Fruit fly (Drosophila melanogaster) whole organism, embryonic: Measurements from ENCODE around the gene Alg11.

Experiments
- Atf3 ChIP-seq: fragments of 200-800 bp; sonication (Bioruptor generic); optimal IDR thresholded peaks from 3 replicates; lab custom pipeline; 2016; ENCODE audit warnings: missing biosample characterization, missing genetic modification characterization
- B-H1 ChIP-seq: fragments of 200-800 bp; sonication (Bioruptor generic); IDR thresholded peaks from 3 replicates; pipeline ENCODE4 v1.3.6; 2022; ENCODE audit warnings: missing biosample characterization, missing genetic modification characterization
- CG10543 ChIP-seq: fragments of 200-800 bp; sonication (Bioruptor generic); optimal IDR thresholded peaks from 3 replicates; lab custom pipeline; 2017; ENCODE audit warnings: missing biosample characterization, mild to moderate bottlenecking, missing genetic modification characterization, moderate library complexity
- CG11085 ChIP-seq: fragments of 200-800 bp; sonication (Bioruptor generic); IDR thresholded peaks from 2 replicates; pipeline ENCODE4 v1.3.6; 2022; ENCODE audit warnings: missing biosample characterization, missing genetic modification characterization
- CG11695 ChIP-seq: fragments of 200-800 bp; sonication (Bioruptor generic); IDR thresholded peaks from 3 replicates; pipeline ENCODE4 v1.3.6; 2022; ENCODE audit warnings: missing biosample characterization, missing genetic modification characterization
- CG11723 ChIP-seq: fragments of 200-800 bp; sonication (Bioruptor generic); optimal IDR thresholded peaks from 2 replicates; lab custom pipeline; 2017; ENCODE audit warnings: missing biosample characterization, mild to moderate bottlenecking, missing genetic modification characterization
- CG12236 ChIP-seq: fragments of 200-800 bp; sonication (Bioruptor generic); optimal IDR thresholded peaks from 2 replicates; lab custom pipeline; 2016; ENCODE audit warnings: missing biosample characterization, missing genetic modification characterization
- CG13287 ChIP-seq: fragments of 200-800 bp; sonication (Bioruptor generic); IDR thresholded peaks from 2 replicates; pipeline ENCODE4 v1.3.6; 2022; ENCODE audit warnings: missing biosample characterization, missing genetic modification characterization; ENCODE audit not compliant: partially characterized antibody
- CG14710 ChIP-seq: fragments of 200-800 bp; sonication (Bioruptor generic); optimal IDR thresholded peaks from 3 replicates; lab custom pipeline; 2019; ENCODE audit warnings: missing biosample characterization, mild to moderate bottlenecking, missing genetic modification characterization, moderate library complexity
- CG14965 ChIP-seq: fragments of 200-800 bp; sonication (Bioruptor generic); optimal IDR thresholded peaks from 2 replicates; lab custom pipeline; 2016; ENCODE audit warnings: missing biosample characterization, missing genetic modification characterization, borderline replicate concordance
- CG15514 ChIP-seq: fragments of 200-800 bp; sonication (Bioruptor generic); optimal IDR thresholded peaks from 3 replicates; lab custom pipeline; 2017; ENCODE audit warnings: missing biosample characterization, missing genetic modification characterization, mild to moderate bottlenecking, moderate library complexity, missing genetic modification reagents
- CG1832 ChIP-seq: fragments of 200-800 bp; sonication (Bioruptor generic); optimal IDR thresholded peaks from 2 replicates; lab custom pipeline; 2017; ENCODE audit warnings: missing biosample characterization, mild to moderate bottlenecking, missing genetic modification characterization, inconsistent platforms
- CG31224 ChIP-seq: fragments of 200-800 bp; sonication (Bioruptor generic); IDR thresholded peaks from 2 replicates; pipeline ENCODE4 v1.3.6; 2022; ENCODE audit warnings: missing biosample characterization, missing genetic modification characterization
- CG3726 ChIP-seq: fragments of 200-800 bp; sonication (Bioruptor generic); IDR thresholded peaks from 3 replicates; pipeline ENCODE4, ENCODE4 v1.3.6; 2022; ENCODE audit warnings: missing biosample characterization, missing genetic modification characterization
- CG6689 ChIP-seq: fragments of 200-800 bp; sonication (Bioruptor generic); IDR thresholded peaks from 2 replicates; pipeline ENCODE4 v1.3.6; 2022; ENCODE audit warnings: missing biosample characterization, missing genetic modification characterization
- CG6765 ChIP-seq: fragments of 200-800 bp; sonication (Bioruptor generic); optimal IDR thresholded peaks from 3 replicates; lab custom pipeline; 2017; ENCODE audit warnings: missing biosample characterization, mild to moderate bottlenecking, missing genetic modification characterization
- CG7928 ChIP-seq: fragments of 200-800 bp; sonication (Bioruptor generic); optimal IDR thresholded peaks from 2 replicates; lab custom pipeline; 2017; ENCODE audit warnings: missing biosample characterization, mild to moderate bottlenecking, missing genetic modification characterization
- CG8924 ChIP-seq: fragments of 200-800 bp; optimal IDR thresholded peaks from 3 replicates; lab custom pipeline; 2019; ENCODE audit warnings: missing biosample characterization, mild to moderate bottlenecking, missing genetic modification characterization, moderate library complexity
- CG9797 ChIP-seq: fragments of 200-800 bp; sonication (Bioruptor generic); optimal IDR thresholded peaks from 3 replicates; lab custom pipeline; 2018; ENCODE audit warnings: missing biosample characterization, mild to moderate bottlenecking, missing genetic modification characterization
- ERR ChIP-seq: fragments of 200-800 bp; sonication (Bioruptor generic); optimal IDR thresholded peaks from 2 replicates; lab custom pipeline; 2016; ENCODE audit warnings: missing biosample characterization, missing genetic modification characterization
- Fer2 ChIP-seq: fragments of 200-800 bp; sonication (Bioruptor generic); optimal IDR thresholded peaks from 2 replicates; lab custom pipeline; 2018; ENCODE audit warnings: missing biosample characterization, mild to moderate bottlenecking, missing genetic modification characterization, moderate library complexity
- HmgD ChIP-seq: fragments of 200-800 bp; sonication (Bioruptor generic); optimal IDR thresholded peaks from 3 replicates; lab custom pipeline; 2016; ENCODE audit warnings: missing biosample characterization, missing genetic modification characterization
- Hr78 ChIP-seq, 2 experiments: fragments of 200-800 bp in 1 of 2; fragments of >200 bp in 1 of 2; sonication (Bioruptor generic) in 1 of 2; optimal IDR thresholded peaks; 2 replicates each; lab custom pipeline; 2017 to 2019; ENCODE audit warnings: missing biosample characterization in 2 of 2, missing genetic modification characterization in 2 of 2, mild to moderate bottlenecking in 1 of 2, moderate library complexity in 1 of 2
- Mes4 ChIP-seq: fragments of 200-800 bp; sonication (Bioruptor generic); optimal IDR thresholded peaks from 2 replicates; lab custom pipeline; 2016; ENCODE audit warnings: missing biosample characterization, missing genetic modification characterization
- Mrtf ChIP-seq: fragments of 200-800 bp; sonication (Bioruptor generic); IDR thresholded peaks from 3 replicates; pipeline ENCODE4 v1.3.6; 2022; ENCODE audit warnings: missing biosample characterization, missing genetic modification characterization
- Sin3A ChIP-seq: fragments of >200 bp; optimal IDR thresholded peaks from 2 replicates; lab custom pipeline; 2018
- Six4 ChIP-seq: fragments of 200-800 bp; sonication (Bioruptor generic); optimal IDR thresholded peaks from 2 replicates; lab custom pipeline; 2016; ENCODE audit warnings: missing biosample characterization, missing genetic modification characterization
- ara ChIP-seq: fragments of 200-800 bp; sonication (Bioruptor generic); IDR thresholded peaks from 2 replicates; pipeline ENCODE4 v1.3.6; 2022; ENCODE audit warnings: missing biosample characterization, missing genetic modification characterization
- ase ChIP-seq: fragments of 200-800 bp; sonication (Bioruptor generic); IDR thresholded peaks from 3 replicates; pipeline ENCODE4 v1.3.6; 2022; ENCODE audit warnings: missing biosample characterization, missing genetic modification characterization
- ash1 ChIP-seq: fragments of 200-800 bp; sonication (Bioruptor generic); optimal IDR thresholded peaks from 2 replicates; lab custom pipeline; 2018; ENCODE audit warnings: missing biosample characterization, mild to moderate bottlenecking, missing genetic modification characterization
- ato ChIP-seq: fragments of 200-800 bp; sonication (Bioruptor generic); IDR thresholded peaks from 2 replicates; pipeline ENCODE4 v1.3.6; 2022; ENCODE audit warnings: missing biosample characterization, missing genetic modification characterization; ENCODE audit not compliant: partially characterized antibody
- cwo ChIP-seq: fragments of 200-800 bp; sonication (Bioruptor generic); optimal IDR thresholded peaks from 3 replicates; lab custom pipeline; 2017; ENCODE audit warnings: missing biosample characterization, missing genetic modification characterization, mild to moderate bottlenecking, moderate library complexity, missing genetic modification reagents
- dati ChIP-seq: fragments of 200-800 bp; sonication (Bioruptor generic); IDR thresholded peaks from 2 replicates; pipeline ENCODE4 v1.3.6; 2022; ENCODE audit warnings: missing biosample characterization, missing genetic modification characterization
- dm ChIP-seq: fragments of 200-800 bp; sonication (Bioruptor generic); optimal IDR thresholded peaks from 3 replicates; lab custom pipeline; 2016; ENCODE audit warnings: missing biosample characterization, missing genetic modification characterization
- h ChIP-seq: fragments of >200 bp; optimal IDR thresholded peaks from 2 replicates; lab custom pipeline; 2017
- inv ChIP-seq: fragments of 200-800 bp; sonication (Bioruptor generic); IDR thresholded peaks from 2 replicates; pipeline ENCODE4 v1.3.6; 2022; ENCODE audit warnings: missing biosample characterization, missing genetic modification characterization; ENCODE audit not compliant: partially characterized antibody
- lab ChIP-seq: fragments of 200-800 bp; sonication (Bioruptor generic); optimal IDR thresholded peaks from 3 replicates; lab custom pipeline; 2017; ENCODE audit warnings: missing biosample characterization, missing genetic modification characterization, mild to moderate bottlenecking, moderate library complexity, missing genetic modification reagents
- lmd ChIP-seq: fragments of 200-800 bp; sonication (Bioruptor generic); IDR thresholded peaks from 2 replicates; pipeline ENCODE4 v1.3.6; 2022; ENCODE audit warnings: missing biosample characterization, missing genetic modification characterization
- nerfin-2 ChIP-seq: fragments of 200-800 bp; sonication (Bioruptor generic); IDR thresholded peaks from 2 replicates; pipeline ENCODE4 v1.3.6; 2022; ENCODE audit warnings: missing biosample characterization, missing genetic modification characterization; ENCODE audit not compliant: partially characterized antibody
- otp ChIP-seq: fragments of 200-800 bp; sonication (Bioruptor generic); IDR thresholded peaks from 3 replicates; pipeline ENCODE4, ENCODE4 v1.3.6; 2022; ENCODE audit warnings: missing biosample characterization, missing genetic modification characterization
- pan ChIP-seq, 4 experiments: fragments of >200 bp in 3 of 4; fragments of 200-800 bp in 1 of 4; sonication (Bioruptor generic) in 1 of 4; optimal IDR thresholded peaks in 3 of 4; IDR thresholded peaks in 1 of 4; 2 replicates each; pipeline versions ENCODE4 v1.3.6 to Lab custom; 2017 to 2022; ENCODE audit warnings: missing biosample characterization in 2 of 4, missing genetic modification characterization in 2 of 4, mixed read lengths in 1 of 4
- rib ChIP-seq: fragments of 200-800 bp; sonication (Bioruptor generic); IDR thresholded peaks from 2 replicates; pipeline ENCODE4 v1.3.6; 2022; ENCODE audit warnings: missing biosample characterization, missing genetic modification characterization
- sc ChIP-seq, 3 experiments: fragments of >200 bp in 2 of 3; fragments of 200-800 bp in 1 of 3; sonication (Bioruptor generic) in 1 of 3; optimal IDR thresholded peaks; 2 replicates in 2 of 3; 3 replicates in 1 of 3; lab custom pipeline; 2017; ENCODE audit warnings: mild to moderate bottlenecking in 1 of 3, missing biosample characterization in 1 of 3, missing genetic modification characterization in 1 of 3, missing genetic modification reagents in 1 of 3
- sqz ChIP-seq: fragments of 200-800 bp; sonication (Bioruptor generic); optimal IDR thresholded peaks from 3 replicates; lab custom pipeline; 2018; ENCODE audit warnings: missing biosample characterization, mild to moderate bottlenecking, missing genetic modification characterization
- ssp ChIP-seq: fragments of 200-800 bp; sonication (Bioruptor generic); IDR thresholded peaks from 2 replicates; pipeline ENCODE4 v1.3.6; 2022; ENCODE audit warnings: missing biosample characterization, missing genetic modification characterization
- tio ChIP-seq: fragments of 200-800 bp; sonication (Bioruptor generic); optimal IDR thresholded peaks from 2 replicates; lab custom pipeline; 2017; ENCODE audit warnings: missing biosample characterization, missing genetic modification characterization, inconsistent platforms
- tna ChIP-seq: fragments of 200-800 bp; sonication (Bioruptor generic); IDR thresholded peaks from 2 replicates; pipeline ENCODE4 v1.3.6; 2022; ENCODE audit warnings: missing biosample characterization, missing genetic modification characterization; ENCODE audit not compliant: partially characterized antibody
- wdn ChIP-seq: fragments of 200-800 bp; sonication (Bioruptor generic); IDR thresholded peaks from 2 replicates; pipeline ENCODE4 v1.3.6; 2022; ENCODE audit warnings: missing biosample characterization, missing genetic modification characterization
- yki ChIP-seq: fragments of >200 bp; optimal IDR thresholded peaks from 3 replicates; lab custom pipeline; 2018
- zen2 ChIP-seq: fragments of 200-800 bp; sonication (Bioruptor generic); IDR thresholded peaks from 3 replicates; pipeline ENCODE4 v1.3.6; 2022; ENCODE audit warnings: missing biosample characterization, missing genetic modification characterization; ENCODE audit not compliant: partially characterized antibody

The Alg11 gene

dm6 chr3L:21604265-21604664 lies 21.3 kb upstream of the Alg11 start (continued):
- peak in 1 of 2 experiments; percentile 98 for TF ChIP-seq Hr78 (GFP tag; optimal IDR thresholded peaks at IDR 0.05; lab: Kevin White, UChicago)
- peak; percentile 34; the same call in 1 of the 2 replicates for TF ChIP-seq rib (GFP tag; lab: Robert Waterston, UW)
- TF ChIP-seq ara (GFP tag; lab: Robert Waterston, UW): no peak
- no peak for TF ChIP-seq h (lab: Kevin White, UChicago)
- TF ChIP-seq lab (GFP tag; lab: Kevin White, UChicago): no peak
- TF ChIP-seq CG13287 (GFP tag; lab: Robert Waterston, UW): peak; percentile 39; the same call in 1 of the 2 replicates
- no peak for TF ChIP-seq CG6689 (GFP tag; lab: Robert Waterston, UW)
- TF ChIP-seq CG14965 (GFP tag; lab: Kevin White, UChicago): peak; percentile 39
- no peak for TF ChIP-seq ato
- no peak for TF ChIP-seq CG31224 (GFP tag; lab: Robert Waterston, UW)
- peak; percentile 94 for TF ChIP-seq HmgD (GFP tag; lab: Kevin White, UChicago)
- peak; percentile 2 for TF ChIP-seq CG12236 (GFP tag; lab: Kevin White, UChicago)
- peak; percentile 18; the same call in 1 of the 3 replicates for TF ChIP-seq CG3726
- no peak for TF ChIP-seq zen2 (GFP tag; lab: Robert Waterston, UW)
- TF ChIP-seq Six4 (GFP tag; lab: Kevin White, UChicago): peak; percentile 26
- no peak for TF ChIP-seq nerfin-2
- no peak for TF ChIP-seq pan (optimal IDR thresholded peaks at IDR 0.05; lab: Kevin White, UChicago)
- no peak for TF ChIP-seq pan (GFP tag; optimal IDR thresholded peaks at IDR 0.05 in 1 of 2, IDR thresholded peaks at IDR 0.05 in 1 of 2)
- no peak for TF ChIP-seq tna (GFP tag; lab: Robert Waterston, UW)
- TF ChIP-seq CG11085 (GFP tag; lab: Robert Waterston, UW): peak; percentile 42; the same call in 1 of the 2 replicates
- TF ChIP-seq lmd (GFP tag; lab: Robert Waterston, UW): no peak; the same call in 1 of the 2 replicates
- TF ChIP-seq CG14710 (tag; lab: Kevin White, UChicago): peak; percentile 32
- no peak for TF ChIP-seq otp (GFP tag; lab: Robert Waterston, UW)
- TF ChIP-seq dati (GFP tag; lab: Robert Waterston, UW): no peak
- no peak for TF ChIP-seq CG15514
- TF ChIP-seq Atf3: peak; percentile 46
- peak; percentile 62 for TF ChIP-seq yki (lab: Kevin White, UChicago)
- no peak for TF ChIP-seq CG10543 (GFP tag; lab: Kevin White, UChicago)
- TF ChIP-seq CG8924 (tag; lab: Kevin White, UChicago): no peak
- TF ChIP-seq ERR (GFP tag; lab: Kevin White, UChicago): peak; percentile 32
- no peak for TF ChIP-seq CG11695
- peak; percentile 60 for TF ChIP-seq Mes4
- TF ChIP-seq Mrtf: peak; percentile 67
- peak; percentile 17 for TF ChIP-seq tio
- TF ChIP-seq CG11723: no peak
- no peak for TF ChIP-seq cwo
- no peak for TF ChIP-seq CG9797 (GFP tag; lab: Kevin White, UChicago)
- TF ChIP-seq wdn (GFP tag; lab: Robert Waterston, UW): no peak
- TF ChIP-seq ase (GFP tag; lab: Robert Waterston, UW): peak; percentile 79
- TF ChIP-seq B-H1 (GFP tag; lab: Robert Waterston, UW): no peak
- TF ChIP-seq Sin3A (lab: Kevin White, UChicago): no peak
- TF ChIP-seq Fer2 (tag; lab: Kevin White, UChicago): no peak
- no peak for TF ChIP-seq CG1832 (GFP tag; lab: Kevin White, UChicago)
- TF ChIP-seq CG7928 (GFP tag; lab: Kevin White, UChicago): no peak
- peak; percentile 1 for TF ChIP-seq ash1
- TF ChIP-seq dm: peak; percentile 31
- no peak for TF ChIP-seq inv
- TF ChIP-seq ssp (GFP tag; lab: Robert Waterston, UW): no peak
- no peak for TF ChIP-seq sc (optimal IDR thresholded peaks at IDR 0.05; lab: Kevin White, UChicago)
- no peak for TF ChIP-seq sc (GFP tag; optimal IDR thresholded peaks at IDR 0.05; lab: Kevin White, UChicago)
- peak; percentile 66 for TF ChIP-seq sqz (GFP tag; lab: Kevin White, UChicago)
- TF ChIP-seq CG6765 (GFP tag; lab: Kevin White, UChicago): no peak
